Fruit fly (Drosophila melanogaster): ENCODE data around the gene CG45413.

The CG45413 gene

dm6 chr3L:6885666-6886335 lies 45.9 kb downstream of the CG45413 start (continued):
- TF ChIP-seq crp (GFP tag; optimal IDR thresholded peaks at IDR 0.05) (no peak), Rx (GFP tag; IDR thresholded peaks at IDR 0.05) (no peak), CG1603 (tag; optimal IDR thresholded peaks at IDR 0.05) (no peak), crol (GFP tag; IDR thresholded peaks at IDR 0.05) (no peak), CG8388 (GFP tag; optimal IDR thresholded peaks at IDR 0.05) (peak; percentile 65), bbx (GFP tag; IDR thresholded peaks at IDR 0.05; ENCODE audit: partially characterized antibody) (no peak), ci (GFP tag; IDR thresholded peaks at IDR 0.05) (no peak), jumu (GFP tag; optimal IDR thresholded peaks at IDR 0.05) (no peak), Gug (GFP tag; IDR thresholded peaks at IDR 0.05) (no peak), CG5953 (GFP tag; IDR thresholded peaks at IDR 0.05) (no peak), Dref (GFP tag; IDR thresholded peaks at IDR 0.05) (no peak), dmrt11E (tag; optimal IDR thresholded peaks at IDR 0.05) (peak; percentile 79), dysf (GFP tag; IDR thresholded peaks at IDR 0.05) (no peak), CG9609 (GFP tag; optimal IDR thresholded peaks at IDR 0.05) (no peak), NFAT (GFP tag; IDR thresholded peaks at IDR 0.05) (no peak), CG4360 (GFP tag; IDR thresholded peaks at IDR 0.05) (peak; percentile 52), Pdp1 (GFP tag; optimal IDR thresholded peaks at IDR 0.05) (no peak), CG12219 (GFP tag; optimal IDR thresholded peaks at IDR 0.05) (no peak), rib (GFP tag; IDR thresholded peaks at IDR 0.05) (no peak), Stat92E (GFP tag; optimal IDR thresholded peaks at IDR 0.05) (no peak), Dbx (GFP tag; IDR thresholded peaks at IDR 0.05) (no peak), lbe (GFP tag; optimal IDR thresholded peaks at IDR 0.05) (no peak), CG43689 (GFP tag; IDR thresholded peaks at IDR 0.05) (no peak), ase (GFP tag; IDR thresholded peaks at IDR 0.05) (no peak), CG17328 (GFP tag; IDR thresholded peaks at IDR 0.05) (no peak), CG16863 (GFP tag; optimal IDR thresholded peaks at IDR 0.05) (no peak), ken (GFP tag; IDR thresholded peaks at IDR 0.05) (no peak), fd102C (GFP tag; optimal IDR thresholded peaks at IDR 0.05) (no peak), HLH54F (GFP tag; optimal IDR thresholded peaks at IDR 0.05) (no peak), dpn (GFP tag; optimal IDR thresholded peaks at IDR 0.05) (no peak)

dm6 chr3L:6884869-6885494 lies 46.8 kb downstream of the CG45413 start:
- TF ChIP-seq nerfin-1 (tag; optimal IDR thresholded peaks at IDR 0.05) (peak; percentile 20), Hey (tag; optimal IDR thresholded peaks at IDR 0.05) (peak; percentile 87), zfh2 (GFP tag; optimal IDR thresholded peaks at IDR 0.05) (no peak), abd-A (tag; optimal IDR thresholded peaks at IDR 0.05) (peak; percentile 3), Med (GFP tag) (peak; percentile 23), oc (tag; optimal IDR thresholded peaks at IDR 0.05) (peak; percentile 1), Hr39 (optimal IDR thresholded peaks at IDR 0.05) (peak; percentile 81), tll (GFP tag; optimal IDR thresholded peaks at IDR 0.05) (peak in 1 of 2 experiments; percentile 39), CG13894 (tag; optimal IDR thresholded peaks at IDR 0.05) (no peak), Ets65A (GFP tag) (peak; percentile 44), row (GFP tag; IDR thresholded peaks at IDR 0.05) (no peak), CG1602 (GFP tag; optimal IDR thresholded peaks at IDR 0.05) (no peak), pros (GFP tag; optimal IDR thresholded peaks at IDR 0.05) (peak; percentile 89)

Measured in whole organism, embryonic.